Fruit fly (Drosophila melanogaster) whole organism, wandering third instar larva: ENCODE measurements around the gene klg.

Source experiments
- CG32264 ChIP-seq: fragments of 200-800 bp; sonication (Bioruptor generic); optimal IDR thresholded peaks from 2 replicates; lab custom pipeline; 2016; ENCODE audit warnings: missing biosample characterization, missing genetic modification characterization
- Hr83 ChIP-seq: fragments of 200-300 bp; sonication (Bioruptor generic); optimal IDR thresholded peaks from 2 replicates; lab custom pipeline; 2016; ENCODE audit warnings: missing biosample characterization, mild to moderate bottlenecking, missing genetic modification characterization, moderate library complexity; ENCODE audit not compliant: poor library complexity, severe bottlenecking
- N ChIP-seq: fragments of >200 bp; optimal IDR thresholded peaks from 2 replicates; lab custom pipeline; 2018; ENCODE audit warnings: missing biosample characterization, missing external identifiers, missing genetic modification characterization
- br ChIP-seq: fragments of 200-800 bp; sonication (Bioruptor generic); optimal IDR thresholded peaks from 2 replicates; lab custom pipeline; 2016; ENCODE audit warnings: missing biosample characterization, missing genetic modification characterization
- pan ChIP-seq: fragments of >200 bp; optimal IDR thresholded peaks from 2 replicates; lab custom pipeline; 2017
- psq ChIP-seq: fragments of 200-800 bp; sonication (Bioruptor generic); optimal IDR thresholded peaks from 3 replicates; lab custom pipeline; 2017; ENCODE audit warnings: missing biosample characterization, mild to moderate bottlenecking, missing genetic modification characterization, moderate library complexity

- TF ChIP-seq br (no peak), N (GFP tag; lab: Kevin White, UChicago) (no peak), psq (GFP tag; lab: Kevin White, UChicago) (no peak), Hr83 (GFP tag; lab: Kevin White, UChicago) (no peak), CG32264 (no peak), pan (no peak)
These were observed 12.0 kb downstream of the klg start for dm6 chr3R:22911049-22911448.
